Fruit fly (Drosophila melanogaster): ENCODE measurements around the gene tos.
A peak's percentile ranks its signal among the peaks of the same experiment; 100 is the strongest.

Gene tos

dm6 chr2L:18695404-18695804, 13.5 kb upstream of the tos start, which contains the start of the genes CG10383 and CG10338 (continued):
- TF ChIP-seq CG8281 (tag; optimal IDR thresholded peaks at IDR 0.05) (peak; percentile 42), CG43689 (GFP tag; IDR thresholded peaks at IDR 0.05) (peak; percentile 55), gsb (GFP tag; IDR thresholded peaks at IDR 0.05) (peak; percentile 70), amos (GFP tag; IDR thresholded peaks at IDR 0.05; ENCODE audit: partially characterized antibody) (no peak; the same call in 1 of the 2 replicates), CG3726 (GFP tag; IDR thresholded peaks at IDR 0.05) (peak; percentile 79; the same call in 1 of the 3 replicates), her (GFP tag; optimal IDR thresholded peaks at IDR 0.05) (peak; percentile 89), eyg (GFP tag; optimal IDR thresholded peaks at IDR 0.05) (peak; percentile 88), tin (GFP tag; optimal IDR thresholded peaks at IDR 0.05) (peak; percentile 77), CG3407 (GFP tag; optimal IDR thresholded peaks at IDR 0.05) (peak; percentile 59), Awh (GFP tag; IDR thresholded peaks at IDR 0.05) (peak; percentile 91), CG13296 (GFP tag; optimal IDR thresholded peaks at IDR 0.05) (peak; percentile 69), toy (GFP tag; IDR thresholded peaks at IDR 0.05) (peak; percentile 76), Hey (tag; optimal IDR thresholded peaks at IDR 0.05) (no peak), abd-A (tag; optimal IDR thresholded peaks at IDR 0.05) (no peak), dm (GFP tag; optimal IDR thresholded peaks at IDR 0.05) (peak; percentile 85), Sry-β (GFP tag; optimal IDR thresholded peaks at IDR 0.05) (peak; percentile 9), Dfd (GFP tag; optimal IDR thresholded peaks at IDR 0.05) (no peak), croc (GFP tag; conservative IDR thresholded peaks at IDR 0.05) (peak; percentile 66), otp (GFP tag; IDR thresholded peaks at IDR 0.05) (peak; percentile 88), CHES-1-like (GFP tag; optimal IDR thresholded peaks at IDR 0.05) (peak; percentile 93), CG18011 (GFP tag; optimal IDR thresholded peaks at IDR 0.05) (peak; percentile 78), gt (GFP tag; IDR thresholded peaks at IDR 0.05) (peak; percentile 68), Max (GFP tag; optimal IDR thresholded peaks at IDR 0.05) (peak; percentile 78), danr (GFP tag; IDR thresholded peaks at IDR 0.05) (peak; percentile 78), ase (GFP tag; IDR thresholded peaks at IDR 0.05) (peak; percentile 86), CG16779 (GFP tag; IDR thresholded peaks at IDR 0.05) (peak; percentile 93), CG34224 (GFP tag; IDR thresholded peaks at IDR 0.05; ENCODE audit: partially characterized antibody) (no peak), CG1233 (GFP tag; optimal IDR thresholded peaks at IDR 0.05) (peak; percentile 41), corto (GFP tag; optimal IDR thresholded peaks at IDR 0.05) (peak; percentile 43), h (optimal IDR thresholded peaks at IDR 0.05) (no peak)

- no peak for TF ChIP-seq CG9215 (GFP tag; IDR thresholded peaks at IDR 0.05)
- TF ChIP-seq Adf1 (GFP tag; IDR thresholded peaks at IDR 0.05): 0 out of 2 replicates have a peak, but pooled peaks have one; percentile 4
- no peak for TF ChIP-seq mirr (GFP tag; optimal IDR thresholded peaks at IDR 0.05)
- TF ChIP-seq CG11723 (GFP tag; optimal IDR thresholded peaks at IDR 0.05): no peak
- TF ChIP-seq CG6791 (GFP tag; IDR thresholded peaks at IDR 0.05; ENCODE audit: partially characterized antibody): no peak
- TF ChIP-seq slp2 (GFP tag; optimal IDR thresholded peaks at IDR 0.05): no peak
- no peak for TF ChIP-seq gcm (GFP tag; optimal IDR thresholded peaks at IDR 0.05)
- no peak for TF ChIP-seq Neu2 (GFP tag; optimal IDR thresholded peaks at IDR 0.05; ENCODE audit: borderline replicate concordance)
- peak; percentile 21 for TF ChIP-seq pum (GFP tag; optimal IDR thresholded peaks at IDR 0.05)
- TF ChIP-seq insv (GFP tag; optimal IDR thresholded peaks at IDR 0.05): no peak
- no peak for TF ChIP-seq Fer2 (tag; optimal IDR thresholded peaks at IDR 0.05)
- TF ChIP-seq CG10979 (tag; optimal IDR thresholded peaks at IDR 0.05): peak; percentile 8
- TF ChIP-seq CG14667 (GFP tag; IDR thresholded peaks at IDR 0.05): 0 out of 2 replicates have a peak, but pooled peaks have one; percentile 16
- TF ChIP-seq mam (GFP tag; optimal IDR thresholded peaks at IDR 0.05): peak; percentile 6
- no peak for TF ChIP-seq CG1603 (tag; optimal IDR thresholded peaks at IDR 0.05)
- TF ChIP-seq Sox102F (GFP tag; optimal IDR thresholded peaks at IDR 0.05): peak; percentile 66
- no peak for TF ChIP-seq ac (GFP tag; optimal IDR thresholded peaks at IDR 0.05)
- no peak for TF ChIP-seq CG18262 (tag; optimal IDR thresholded peaks at IDR 0.05)
- TF ChIP-seq CG7372 (GFP tag; IDR thresholded peaks at IDR 0.05): peak; percentile 57; the same call in 1 of the 2 replicates
- TF ChIP-seq repo (GFP tag; optimal IDR thresholded peaks at IDR 0.05): no peak
- TF ChIP-seq CG3281 (GFP tag; optimal IDR thresholded peaks at IDR 0.05): no peak
- no peak for TF ChIP-seq sr (GFP tag; IDR thresholded peaks at IDR 0.05)
- TF ChIP-seq Hsf (GFP tag; optimal IDR thresholded peaks at IDR 0.05): peak; percentile 31
These were observed 12.8 kb upstream of the tos start for dm6 chr2L:18694724-18695105.

All from whole organism, embryonic.